Comparison of ENCODE assay signal across 5 fruit fly cellular contexts in the genomic region with DNA sequence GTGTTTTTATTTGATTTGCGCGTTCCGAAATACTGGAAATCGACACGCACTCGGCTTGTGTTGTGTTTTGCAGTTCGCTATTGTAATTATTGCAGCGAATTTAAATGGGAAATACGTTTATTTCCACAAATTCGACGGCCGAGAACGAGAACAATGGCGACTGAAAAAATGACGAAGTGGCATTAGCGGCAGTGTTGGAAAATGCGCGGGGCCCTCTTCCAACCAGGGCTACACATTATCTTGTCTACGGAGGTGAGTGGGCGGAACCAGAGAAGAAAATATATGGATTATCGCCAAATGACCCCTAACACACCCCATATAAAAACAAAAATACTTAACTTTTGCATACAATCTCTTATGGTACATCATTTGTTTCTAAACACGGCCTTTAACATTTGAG.
TF ChIP-seq lines count a peak whose summit lies in the region.

A gene (minus strand): TSS at position 188 of the 400 bp plus-strand sequence.

- TF ChIP-seq CTCF in whole organism, embryonic (GFP tag; optimal IDR thresholded peaks at IDR 0.05; lab: Kevin White, UChicago): no peak

TF ChIP-seq in whole organism, adult, 20 proteins besides CTCF, POLR2A, EP300 and RAD21 (continues in another document):
- TF ChIP-seq CG7101 (tag; optimal IDR thresholded peaks at IDR 0.05; lab: Kevin White, UChicago): peak; percentile 61
- TF ChIP-seq bab1 (GFP tag; optimal IDR thresholded peaks at IDR 0.05; lab: Kevin White, UChicago): peak; percentile 68
- TF ChIP-seq CG12768 (GFP tag; optimal IDR thresholded peaks at IDR 0.05; lab: Kevin White, UChicago): peak; percentile 65
- TF ChIP-seq tj (GFP tag; optimal IDR thresholded peaks at IDR 0.05; lab: Kevin White, UChicago): peak; percentile 42
- peak; percentile 71 for TF ChIP-seq Mnt (GFP tag; optimal IDR thresholded peaks at IDR 0.05; lab: Kevin White, UChicago)
- TF ChIP-seq CG5204 (GFP tag; optimal IDR thresholded peaks at IDR 0.05; lab: Kevin White, UChicago): no peak
- no peak for TF ChIP-seq cnc (optimal IDR thresholded peaks at IDR 0.05; lab: Kevin White, UChicago)
- peak; percentile 17 for TF ChIP-seq CG14711 (tag; optimal IDR thresholded peaks at IDR 0.05; lab: Kevin White, UChicago)
- TF ChIP-seq CG1620 (GFP tag; optimal IDR thresholded peaks at IDR 0.05; lab: Kevin White, UChicago): peak; percentile 73
- no peak for TF ChIP-seq Clk (GFP tag; optimal IDR thresholded peaks at IDR 0.05; lab: Kevin White, UChicago)
- peak; percentile 19 for TF ChIP-seq CG7045 (GFP tag; optimal IDR thresholded peaks at IDR 0.05; lab: Kevin White, UChicago)
- TF ChIP-seq toe (GFP tag; optimal IDR thresholded peaks at IDR 0.05; lab: Kevin White, UChicago): peak; percentile 63
- peak; percentile 50 for TF ChIP-seq pad (GFP tag; optimal IDR thresholded peaks at IDR 0.05; lab: Kevin White, UChicago)
- TF ChIP-seq Hr96 (GFP tag; optimal IDR thresholded peaks at IDR 0.05; lab: Kevin White, UChicago): peak; percentile 72
- TF ChIP-seq Crg-1 (GFP tag; optimal IDR thresholded peaks at IDR 0.05; lab: Kevin White, UChicago): peak; percentile 80
- TF ChIP-seq cic (GFP tag; optimal IDR thresholded peaks at IDR 0.05; lab: Kevin White, UChicago): peak; percentile 42
- TF ChIP-seq CG11617 (GFP tag; optimal IDR thresholded peaks at IDR 0.05; lab: Kevin White, UChicago): peak; percentile 10

TF ChIP-seq in whole organism, embryonic, 481 proteins besides CTCF, POLR2A, EP300 and RAD21 (continues in another document):
- TF ChIP-seq CG7963 (GFP tag; IDR thresholded peaks at IDR 0.05; lab: Robert Waterston, UW; ENCODE audit: partially characterized antibody) (no peak), nau (GFP tag; optimal IDR thresholded peaks at IDR 0.05; lab: Kevin White, UChicago) (no peak), CG17385 (GFP tag; optimal IDR thresholded peaks at IDR 0.05; lab: Kevin White, UChicago) (peak; percentile 19), Blimp-1 (GFP tag; optimal IDR thresholded peaks at IDR 0.05; lab: Kevin White, UChicago) (peak; percentile 74), CG8290 (GFP tag; optimal IDR thresholded peaks at IDR 0.05; lab: Kevin White, UChicago) (peak; percentile 17), CG8290 (tag; optimal IDR thresholded peaks at IDR 0.05; lab: Kevin White, UChicago) (peak in 1 of 2 experiments; percentile 71), CoRest (tag; optimal IDR thresholded peaks at IDR 0.05; lab: Kevin White, UChicago) (peak; percentile 2), CG6813 (GFP tag; optimal IDR thresholded peaks at IDR 0.05; lab: Kevin White, UChicago) (no peak), CG10565 (GFP tag; optimal IDR thresholded peaks at IDR 0.05; lab: Kevin White, UChicago) (no peak), TFAM (GFP tag; optimal IDR thresholded peaks at IDR 0.05; lab: Kevin White, UChicago) (no peak), CG14441 (GFP tag; IDR thresholded peaks at IDR 0.05; lab: Robert Waterston, UW) (0 out of 2 replicates have a peak, but pooled peaks have one; percentile 19), sima (GFP tag; optimal IDR thresholded peaks at IDR 0.05; lab: Kevin White, UChicago) (no peak), sisA (GFP tag; IDR thresholded peaks at IDR 0.05; lab: Robert Waterston, UW) (no peak; the same call in 1 of the 2 replicates), CrebB (tag; optimal IDR thresholded peaks at IDR 0.05; lab: Kevin White, UChicago) (no peak), B-H2 (GFP tag; optimal IDR thresholded peaks at IDR 0.05; lab: Kevin White, UChicago) (peak; percentile 78), pita (GFP tag; optimal IDR thresholded peaks at IDR 0.05; lab: Kevin White, UChicago) (no peak), NC2β (GFP tag; optimal IDR thresholded peaks at IDR 0.05; lab: Kevin White, UChicago) (peak; percentile 39)

TF ChIP-seq in whole organism, prepupa, 60 proteins besides CTCF, POLR2A, EP300 and RAD21 (continues in another document):
- TF ChIP-seq fd85E (GFP tag; optimal IDR thresholded peaks at IDR 0.05; lab: Kevin White, UChicago): no peak
- no peak for TF ChIP-seq Smox (GFP tag; optimal IDR thresholded peaks at IDR 0.05; lab: Kevin White, UChicago)
- TF ChIP-seq CG7368 (GFP tag; optimal IDR thresholded peaks at IDR 0.05; lab: Kevin White, UChicago): peak; percentile 5
- TF ChIP-seq Blimp-1 (GFP tag; optimal IDR thresholded peaks at IDR 0.05; lab: Kevin White, UChicago): peak; percentile 59
- peak; percentile 36 for TF ChIP-seq acj6 (GFP tag; optimal IDR thresholded peaks at IDR 0.05; lab: Kevin White, UChicago)
- TF ChIP-seq net (GFP tag; optimal IDR thresholded peaks at IDR 0.05; lab: Kevin White, UChicago): peak; percentile 26
- TF ChIP-seq CG10631 (GFP tag; optimal IDR thresholded peaks at IDR 0.05; lab: Kevin White, UChicago): peak; percentile 31
- TF ChIP-seq topi (GFP tag; optimal IDR thresholded peaks at IDR 0.05; lab: Kevin White, UChicago): peak; percentile 44
- peak; percentile 63 for TF ChIP-seq fkh (GFP tag; optimal IDR thresholded peaks at IDR 0.05; lab: Kevin White, UChicago)
- TF ChIP-seq CG31627 (GFP tag; optimal IDR thresholded peaks at IDR 0.05; lab: Kevin White, UChicago): peak; percentile 31
- TF ChIP-seq CG8632 (GFP tag; optimal IDR thresholded peaks at IDR 0.05; lab: Kevin White, UChicago): no peak
- TF ChIP-seq fd59A (GFP tag; optimal IDR thresholded peaks at IDR 0.05; lab: Kevin White, UChicago): no peak
- no peak for TF ChIP-seq CG6163 (GFP tag; IDR thresholded peaks at IDR 0.05; lab: Robert Waterston, UW)
- TF ChIP-seq CG11902 (GFP tag; optimal IDR thresholded peaks at IDR 0.05; lab: Kevin White, UChicago): no peak
- peak; percentile 13 for TF ChIP-seq Hr4 (GFP tag; optimal IDR thresholded peaks at IDR 0.05; lab: Kevin White, UChicago)
- peak; percentile 42 for TF ChIP-seq CG6854 (GFP tag; optimal IDR thresholded peaks at IDR 0.05; lab: Kevin White, UChicago)
- no peak for TF ChIP-seq CG4318 (GFP tag; optimal IDR thresholded peaks at IDR 0.05; lab: Kevin White, UChicago)
- TF ChIP-seq CG10669 (GFP tag; optimal IDR thresholded peaks at IDR 0.05; lab: Kevin White, UChicago): no peak
- no peak for TF ChIP-seq CG15336 (GFP tag; IDR thresholded peaks at IDR 0.05; lab: Robert Waterston, UW)

TF ChIP-seq in whole organism, pupa, 21 proteins besides CTCF, POLR2A, EP300 and RAD21:
- 0 out of 3 replicates have a peak, but pooled peaks have one; percentile 62 for TF ChIP-seq CG4496 (GFP tag; IDR thresholded peaks at IDR 0.05; lab: Robert Waterston, UW)
- peak; percentile 52; the same call in 1 of the 3 replicates for TF ChIP-seq fd96Ca (GFP tag; IDR thresholded peaks at IDR 0.05; lab: Robert Waterston, UW)
- 0 out of 2 replicates have a peak, but pooled peaks have one; percentile 7 for TF ChIP-seq Ets98B (GFP tag; IDR thresholded peaks at IDR 0.05; lab: Robert Waterston, UW)
- 0 out of 2 replicates have a peak, but pooled peaks have one; percentile 23 for TF ChIP-seq CG32121 (GFP tag; IDR thresholded peaks at IDR 0.05; lab: Robert Waterston, UW)
- TF ChIP-seq gl (tag; optimal IDR thresholded peaks at IDR 0.05; lab: Kevin White, UChicago): no peak
- TF ChIP-seq CG9948 (tag; optimal IDR thresholded peaks at IDR 0.05; lab: Kevin White, UChicago): no peak
- TF ChIP-seq Snoo (tag; optimal IDR thresholded peaks at IDR 0.05; lab: Kevin White, UChicago): peak; percentile 56
- no peak for TF ChIP-seq CG34367 (tag; optimal IDR thresholded peaks at IDR 0.05; lab: Kevin White, UChicago)
- TF ChIP-seq CG12605 (GFP tag; IDR thresholded peaks at IDR 0.05; lab: Robert Waterston, UW): no peak
- TF ChIP-seq EcR (GFP tag; optimal IDR thresholded peaks at IDR 0.05; lab: Kevin White, UChicago): no peak
- TF ChIP-seq CG8159 (tag; optimal IDR thresholded peaks at IDR 0.05; lab: Kevin White, UChicago): peak; percentile 11
- no peak for TF ChIP-seq CG8301 (tag; optimal IDR thresholded peaks at IDR 0.05; lab: Kevin White, UChicago)
- no peak for TF ChIP-seq CG17806 (tag; optimal IDR thresholded peaks at IDR 0.05; lab: Kevin White, UChicago)
- no peak for TF ChIP-seq CG14655 (GFP tag; optimal IDR thresholded peaks at IDR 0.05; lab: Kevin White, UChicago)
- TF ChIP-seq Pif1A (GFP tag; optimal IDR thresholded peaks at IDR 0.05; lab: Kevin White, UChicago): no peak
TF ChIP-seq in whole organism, pupa: peak in this region for 6.

TF ChIP-seq in whole organism, wandering third instar larva, 38 proteins besides CTCF, POLR2A, EP300 and RAD21 (continues in another document):
- TF ChIP-seq br (GFP tag; optimal IDR thresholded peaks at IDR 0.05; lab: Kevin White, UChicago) (peak; percentile 61), OdsH (GFP tag; optimal IDR thresholded peaks at IDR 0.05; lab: Kevin White, UChicago) (peak; percentile 51), CG32264 (GFP tag; optimal IDR thresholded peaks at IDR 0.05; lab: Kevin White, UChicago) (peak; percentile 7), Sp1 (GFP tag; optimal IDR thresholded peaks at IDR 0.05; lab: Kevin White, UChicago) (peak; percentile 53), fru (GFP tag; optimal IDR thresholded peaks at IDR 0.05; lab: Kevin White, UChicago) (peak; percentile 53), pan (optimal IDR thresholded peaks at IDR 0.05; lab: Kevin White, UChicago) (no peak), Abd-B (GFP tag; optimal IDR thresholded peaks at IDR 0.05; lab: Kevin White, UChicago) (no peak), ey (GFP tag; optimal IDR thresholded peaks at IDR 0.05; lab: Kevin White, UChicago) (peak; percentile 42), dmrt93B (GFP tag; optimal IDR thresholded peaks at IDR 0.05; lab: Kevin White, UChicago) (no peak), Myc (optimal IDR thresholded peaks at IDR 0.05; lab: Kevin White, UChicago) (peak; percentile 11), usp (GFP tag; optimal IDR thresholded peaks at IDR 0.05; lab: Kevin White, UChicago) (no peak), Hr83 (GFP tag; optimal IDR thresholded peaks at IDR 0.05; lab: Kevin White, UChicago; ENCODE audit: poor library complexity, severe bottlenecking) (peak; percentile 90), Dif (GFP tag; optimal IDR thresholded peaks at IDR 0.05; lab: Kevin White, UChicago; ENCODE audit: partially characterized antibody) (peak; percentile 13), Hnf4 (GFP tag; optimal IDR thresholded peaks at IDR 0.05; lab: Kevin White, UChicago) (peak; percentile 75), dl (GFP tag; optimal IDR thresholded peaks at IDR 0.05; lab: Kevin White, UChicago; ENCODE audit: insufficient read depth in 1 of 2, partially characterized antibody in 2 of 2) (no peak), Rel (GFP tag; optimal IDR thresholded peaks at IDR 0.05; lab: Kevin White, UChicago) (no peak), Rel (tag; optimal IDR thresholded peaks at IDR 0.05; lab: Kevin White, UChicago) (peak; percentile 69), CG9705 (GFP tag; optimal IDR thresholded peaks at IDR 0.05; lab: Kevin White, UChicago) (no peak), HLH106 (tag; optimal IDR thresholded peaks at IDR 0.05; lab: Kevin White, UChicago) (peak; percentile 49), rgr (GFP tag; optimal IDR thresholded peaks at IDR 0.05; lab: Kevin White, UChicago) (peak; percentile 81), h (GFP tag; optimal IDR thresholded peaks at IDR 0.05; lab: Kevin White, UChicago) (peak; percentile 75), psq (GFP tag; optimal IDR thresholded peaks at IDR 0.05; lab: Kevin White, UChicago) (peak; percentile 39), dsf (GFP tag; optimal IDR thresholded peaks at IDR 0.05; lab: Kevin White, UChicago; ENCODE audit: borderline replicate concordance) (no peak), Jra (GFP tag; optimal IDR thresholded peaks at IDR 0.05; lab: Kevin White, UChicago) (peak; percentile 74)
